Fruit fly (Drosophila melanogaster) whole organism, embryonic: ENCODE measurements around the gene CG5246.

Experiments used
- CG10979 ChIP-seq: fragments of 200-800 bp; sonication (Bioruptor generic); optimal IDR thresholded peaks from 2 replicates; lab custom pipeline; 2018; ENCODE audit warnings: missing biosample characterization, mild to moderate bottlenecking, missing genetic modification characterization, moderate library complexity
- CG12071 ChIP-seq: fragments of 200-800 bp; sonication (Bioruptor generic); optimal IDR thresholded peaks from 3 replicates; lab custom pipeline; 2018; ENCODE audit warnings: missing biosample characterization, mild to moderate bottlenecking, missing genetic modification characterization
- CG12659 ChIP-seq: fragments of 200-800 bp; sonication (Bioruptor generic); optimal IDR thresholded peaks from 3 replicates; lab custom pipeline; 2017; ENCODE audit warnings: mild to moderate bottlenecking, missing biosample characterization, missing genetic modification reagents, missing genetic modification characterization
- CG13624 ChIP-seq: fragments of 200-800 bp; sonication (Bioruptor generic); optimal IDR thresholded peaks from 2 replicates; lab custom pipeline; 2016; ENCODE audit warnings: missing biosample characterization, missing genetic modification characterization
- CG13894 ChIP-seq: fragments of 200-800 bp; sonication (Bioruptor generic); optimal IDR thresholded peaks from 3 replicates; lab custom pipeline; 2018; ENCODE audit warnings: missing biosample characterization, mild to moderate bottlenecking, missing genetic modification characterization, moderate library complexity
- CG14710 ChIP-seq: fragments of 200-800 bp; sonication (Bioruptor generic); optimal IDR thresholded peaks from 3 replicates; lab custom pipeline; 2019; ENCODE audit warnings: missing biosample characterization, mild to moderate bottlenecking, missing genetic modification characterization, moderate library complexity
- CG15514 ChIP-seq: fragments of 200-800 bp; sonication (Bioruptor generic); optimal IDR thresholded peaks from 3 replicates; lab custom pipeline; 2017; ENCODE audit warnings: missing biosample characterization, missing genetic modification characterization, mild to moderate bottlenecking, moderate library complexity, missing genetic modification reagents
- CG1647 ChIP-seq: fragments of 200-800 bp; sonication (Bioruptor generic); optimal IDR thresholded peaks from 3 replicates; lab custom pipeline; 2016; ENCODE audit warnings: missing biosample characterization, missing genetic modification characterization
- CG16779 ChIP-seq: fragments of 200-800 bp; sonication (Bioruptor generic); IDR thresholded peaks from 2 replicates; pipeline ENCODE4 v1.3.6; 2022; ENCODE audit warnings: missing biosample characterization, missing genetic modification characterization
- CG17829 ChIP-seq: fragments of 200-800 bp; optimal IDR thresholded peaks from 2 replicates; lab custom pipeline; 2019; ENCODE audit warnings: missing biosample characterization, mild to moderate bottlenecking, missing genetic modification characterization, moderate library complexity
- CG18262 ChIP-seq: fragments of 200-800 bp; optimal IDR thresholded peaks from 3 replicates; lab custom pipeline; 2019; ENCODE audit warnings: missing biosample characterization, mild to moderate bottlenecking, missing genetic modification characterization, moderate library complexity
- CG1832 ChIP-seq: fragments of 200-800 bp; sonication (Bioruptor generic); optimal IDR thresholded peaks from 2 replicates; lab custom pipeline; 2017; ENCODE audit warnings: missing biosample characterization, mild to moderate bottlenecking, missing genetic modification characterization, inconsistent platforms
- CG18599 ChIP-seq: fragments of 200-800 bp; sonication (Bioruptor generic); optimal IDR thresholded peaks from 3 replicates; lab custom pipeline; 2017; ENCODE audit warnings: missing biosample characterization, missing genetic modification characterization, mild to moderate bottlenecking, moderate library complexity, missing genetic modification reagents
- CG18619 ChIP-seq: fragments of 200-800 bp; sonication (Bioruptor generic); optimal IDR thresholded peaks from 3 replicates; lab custom pipeline; 2017; ENCODE audit warnings: missing biosample characterization, mild to moderate bottlenecking, missing genetic modification characterization
- CG18764 ChIP-seq: fragments of 200-800 bp; sonication (Bioruptor generic); optimal IDR thresholded peaks from 3 replicates; lab custom pipeline; 2016; ENCODE audit warnings: missing biosample characterization, missing genetic modification characterization
- CG31441 ChIP-seq: fragments of 200-800 bp; sonication (Bioruptor generic); IDR thresholded peaks from 2 replicates; pipeline ENCODE4 v1.3.6; 2022; ENCODE audit warnings: missing biosample characterization, missing genetic modification characterization
- CG3281 ChIP-seq: fragments of 200-800 bp; sonication (Bioruptor generic); optimal IDR thresholded peaks from 3 replicates; lab custom pipeline; 2017; ENCODE audit warnings: missing biosample characterization, mild to moderate bottlenecking, missing genetic modification characterization
- CG3838 ChIP-seq: fragments of 200-800 bp; sonication (Bioruptor generic); optimal IDR thresholded peaks from 3 replicates; lab custom pipeline; 2016; ENCODE audit warnings: missing biosample characterization, missing genetic modification characterization
- CG4854 ChIP-seq: fragments of 200-800 bp; sonication (Bioruptor generic); optimal IDR thresholded peaks from 2 replicates; lab custom pipeline; 2016; ENCODE audit warnings: missing biosample characterization, missing genetic modification characterization, inconsistent platforms
- CG5180 ChIP-seq: fragments of 200-800 bp; sonication (Bioruptor generic); optimal IDR thresholded peaks from 3 replicates; lab custom pipeline; 2017; ENCODE audit warnings: missing biosample characterization, missing genetic modification characterization, mild to moderate bottlenecking, moderate library complexity, missing genetic modification reagents
- CG7372 ChIP-seq: fragments of 200-800 bp; sonication (Bioruptor generic); IDR thresholded peaks from 2 replicates; pipeline ENCODE4 v1.3.6; 2022; ENCODE audit warnings: missing biosample characterization, missing genetic modification characterization
- CG7556 ChIP-seq: fragments of 200-800 bp; sonication (Bioruptor generic); optimal IDR thresholded peaks from 2 replicates; lab custom pipeline; 2017; ENCODE audit warnings: missing biosample characterization, mild to moderate bottlenecking, missing genetic modification characterization
- CG7928 ChIP-seq: fragments of 200-800 bp; sonication (Bioruptor generic); optimal IDR thresholded peaks from 2 replicates; lab custom pipeline; 2017; ENCODE audit warnings: missing biosample characterization, mild to moderate bottlenecking, missing genetic modification characterization
- CG8944 ChIP-seq: fragments of 200-800 bp; sonication (Bioruptor generic); optimal IDR thresholded peaks from 3 replicates; lab custom pipeline; 2016; ENCODE audit warnings: missing biosample characterization, missing genetic modification characterization
- CG9609 ChIP-seq: fragments of 200-800 bp; sonication (Bioruptor generic); optimal IDR thresholded peaks from 3 replicates; lab custom pipeline; 2016; ENCODE audit warnings: missing biosample characterization, missing genetic modification characterization
- D19B ChIP-seq: fragments of 200-800 bp; sonication (Bioruptor generic); optimal IDR thresholded peaks from 2 replicates; lab custom pipeline; 2017; ENCODE audit warnings: missing biosample characterization, mild to moderate bottlenecking, missing genetic modification characterization
- ERR ChIP-seq: fragments of 200-800 bp; sonication (Bioruptor generic); optimal IDR thresholded peaks from 2 replicates; lab custom pipeline; 2016; ENCODE audit warnings: missing biosample characterization, missing genetic modification characterization
- MTF-1 ChIP-seq: fragments of 200-800 bp; sonication (Bioruptor generic); optimal IDR thresholded peaks from 2 replicates; lab custom pipeline; 2018; ENCODE audit warnings: missing biosample characterization, mild to moderate bottlenecking, missing genetic modification characterization, borderline replicate concordance
- Myb ChIP-seq: fragments of 200-800 bp; sonication (Bioruptor generic); optimal IDR thresholded peaks from 2 replicates; lab custom pipeline; 2016; ENCODE audit warnings: missing biosample characterization, missing genetic modification characterization
- Oli ChIP-seq: fragments of 200-800 bp; sonication (Bioruptor generic); optimal IDR thresholded peaks from 2 replicates; lab custom pipeline; 2018; ENCODE audit warnings: missing biosample characterization, mild to moderate bottlenecking, missing genetic modification characterization, moderate library complexity
- Ptx1 ChIP-seq: fragments of 200-800 bp; sonication (Bioruptor generic); IDR thresholded peaks from 2 replicates; pipeline ENCODE4 v1.3.6; 2022; ENCODE audit warnings: missing biosample characterization, missing genetic modification characterization
- Scr ChIP-seq: fragments of 200-800 bp; sonication (Bioruptor generic); IDR thresholded peaks from 2 replicates; pipeline ENCODE4 v1.3.6; 2022; ENCODE audit warnings: missing biosample characterization, missing genetic modification characterization; ENCODE audit not compliant: partially characterized antibody
- bcd ChIP-seq: fragments of 200-800 bp; sonication (Bioruptor generic); optimal IDR thresholded peaks from 2 replicates; lab custom pipeline; 2017; ENCODE audit warnings: missing biosample characterization, mild to moderate bottlenecking, missing genetic modification characterization
- btn ChIP-seq: fragments of 200-800 bp; sonication (Bioruptor generic); optimal IDR thresholded peaks from 2 replicates; lab custom pipeline; 2016; ENCODE audit warnings: missing biosample characterization, missing genetic modification characterization
- cato ChIP-seq: fragments of 200-800 bp; sonication (Bioruptor generic); optimal IDR thresholded peaks from 2 replicates; lab custom pipeline; 2016; ENCODE audit warnings: missing biosample characterization, missing genetic modification characterization, borderline replicate concordance
- chinmo ChIP-seq: fragments of 200-800 bp; sonication (Bioruptor generic); IDR thresholded peaks from 4 replicates; pipeline ENCODE4 v1.3.6; 2022; ENCODE audit warnings: missing biosample characterization, missing genetic modification characterization; ENCODE audit not compliant: partially characterized antibody
- dati ChIP-seq: fragments of 200-800 bp; sonication (Bioruptor generic); IDR thresholded peaks from 2 replicates; pipeline ENCODE4 v1.3.6; 2022; ENCODE audit warnings: missing biosample characterization, missing genetic modification characterization
- gro ChIP-seq: fragments of 200-800 bp; sonication (Bioruptor generic); optimal IDR thresholded peaks from 2 replicates; lab custom pipeline; 2016; ENCODE audit warnings: missing biosample characterization, missing genetic modification characterization
- h ChIP-seq: fragments of >200 bp; optimal IDR thresholded peaks from 2 replicates; lab custom pipeline; 2017
- inv ChIP-seq: fragments of 200-800 bp; sonication (Bioruptor generic); IDR thresholded peaks from 2 replicates; pipeline ENCODE4 v1.3.6; 2022; ENCODE audit warnings: missing biosample characterization, missing genetic modification characterization; ENCODE audit not compliant: partially characterized antibody
- lab ChIP-seq: fragments of 200-800 bp; sonication (Bioruptor generic); optimal IDR thresholded peaks from 3 replicates; lab custom pipeline; 2017; ENCODE audit warnings: missing biosample characterization, missing genetic modification characterization, mild to moderate bottlenecking, moderate library complexity, missing genetic modification reagents
- lov ChIP-seq, 2 experiments: fragments of 200-800 bp in 1 of 2; fragments of >200 bp in 1 of 2; sonication (Bioruptor generic) in 1 of 2; IDR thresholded peaks in 1 of 2; optimal IDR thresholded peaks in 1 of 2; 2 replicates in 1 of 2; 3 replicates in 1 of 2; pipeline versions ENCODE4 v1.3.6 to Lab custom; 2017 to 2022; ENCODE audit warnings: missing biosample characterization in 1 of 2, missing genetic modification characterization in 1 of 2
- mld ChIP-seq: fragments of 200-800 bp; sonication (Bioruptor generic); IDR thresholded peaks from 3 replicates; pipeline ENCODE4 v1.3.6; 2022; ENCODE audit warnings: missing biosample characterization, missing genetic modification characterization; ENCODE audit not compliant: partially characterized antibody
- pan ChIP-seq, 4 experiments: fragments of >200 bp in 3 of 4; fragments of 200-800 bp in 1 of 4; sonication (Bioruptor generic) in 1 of 4; optimal IDR thresholded peaks in 3 of 4; IDR thresholded peaks in 1 of 4; 2 replicates each; pipeline versions ENCODE4 v1.3.6 to Lab custom; 2017 to 2022; ENCODE audit warnings: missing biosample characterization in 2 of 4, missing genetic modification characterization in 2 of 4, mixed read lengths in 1 of 4
- pfk ChIP-seq: fragments of 200-800 bp; sonication (Bioruptor generic); optimal IDR thresholded peaks from 2 replicates; lab custom pipeline; 2018; ENCODE audit warnings: missing biosample characterization, mild to moderate bottlenecking, missing genetic modification characterization, moderate library complexity
- shn ChIP-seq: fragments of 200-800 bp; sonication (Bioruptor generic); optimal IDR thresholded peaks from 3 replicates; lab custom pipeline; 2016; ENCODE audit warnings: missing biosample characterization, missing genetic modification characterization
- sob ChIP-seq: fragments of 200-800 bp; sonication (Bioruptor generic); IDR thresholded peaks from 2 replicates; pipeline ENCODE4 v1.3.6; 2022; ENCODE audit warnings: missing biosample characterization, missing genetic modification characterization
- trh ChIP-seq: fragments of 200-800 bp; sonication (Bioruptor generic); optimal IDR thresholded peaks from 2 replicates; lab custom pipeline; 2016; ENCODE audit warnings: missing biosample characterization, missing genetic modification characterization

The CG5246 gene

DNA sequence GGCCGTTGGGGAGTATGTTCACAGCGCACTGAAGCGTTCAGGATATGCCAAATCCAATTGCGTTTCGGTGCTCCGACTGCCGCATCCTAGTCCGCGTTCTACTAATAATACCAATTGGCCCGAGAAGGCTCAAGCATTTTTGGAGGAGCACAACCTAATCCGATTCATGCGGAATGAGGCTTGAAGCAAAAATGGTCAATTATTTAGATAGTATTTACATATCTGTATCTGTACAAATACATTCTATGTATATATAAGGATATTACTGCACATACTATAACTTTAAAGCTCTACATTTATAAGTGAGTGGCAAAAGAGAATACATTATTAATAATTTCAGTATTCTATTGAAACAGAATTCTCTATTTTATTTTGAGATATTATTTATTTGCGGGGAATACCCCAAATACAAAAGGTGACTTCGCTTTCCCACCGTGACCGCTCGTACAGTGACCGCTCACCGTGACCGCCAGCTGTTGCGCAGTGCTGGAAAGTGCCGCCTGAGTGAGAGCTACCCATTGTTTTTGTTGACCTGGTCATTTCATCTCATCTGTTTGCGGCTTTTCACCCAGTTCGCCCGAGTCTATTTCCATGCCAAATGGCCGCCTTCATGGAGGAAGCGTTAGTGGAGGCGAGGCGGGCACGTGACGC is 15.6 kb downstream of the CG5246 start, which contains the start of gene CG5292 (continued):
- no peak for TF ChIP-seq lov (optimal IDR thresholded peaks at IDR 0.05; lab: Kevin White, UChicago)
- TF ChIP-seq lov (GFP tag; IDR thresholded peaks at IDR 0.05; lab: Robert Waterston, UW): 0 out of 3 replicates have a peak, but pooled peaks have one; percentile 42
- TF ChIP-seq CG13894 (tag; lab: Kevin White, UChicago): no peak
- peak; percentile 45 for TF ChIP-seq bcd (GFP tag; lab: Kevin White, UChicago)
- no peak for TF ChIP-seq dati (GFP tag; lab: Robert Waterston, UW)
- no peak for TF ChIP-seq CG7928
- TF ChIP-seq CG18599: peak; percentile 59
- peak; percentile 65 for TF ChIP-seq Ptx1 (GFP tag; lab: Robert Waterston, UW)
- TF ChIP-seq CG15514 (GFP tag; lab: Kevin White, UChicago): peak; percentile 37
- no peak for TF ChIP-seq h (lab: Kevin White, UChicago)
- no peak for TF ChIP-seq ERR
- TF ChIP-seq gro (GFP tag; lab: Kevin White, UChicago): no peak
- TF ChIP-seq CG8944 (GFP tag; lab: Kevin White, UChicago): no peak
- TF ChIP-seq Myb (GFP tag; lab: Kevin White, UChicago): no peak
- no peak for TF ChIP-seq pan (optimal IDR thresholded peaks at IDR 0.05; lab: Kevin White, UChicago)
- TF ChIP-seq pan (GFP tag; optimal IDR thresholded peaks at IDR 0.05 in 1 of 2, IDR thresholded peaks at IDR 0.05 in 1 of 2): peak in 1 of 2 experiments; percentile 52
- TF ChIP-seq lab (GFP tag; lab: Kevin White, UChicago): peak; percentile 67
- no peak for TF ChIP-seq CG16779 (GFP tag; lab: Robert Waterston, UW)
- peak; percentile 33 for TF ChIP-seq Oli (tag; lab: Kevin White, UChicago)
- no peak for TF ChIP-seq CG3281 (GFP tag; lab: Kevin White, UChicago)
- peak; percentile 23 for TF ChIP-seq CG18619 (GFP tag; lab: Kevin White, UChicago)
- TF ChIP-seq Scr: peak; percentile 54
- TF ChIP-seq CG1647 (GFP tag; lab: Kevin White, UChicago): peak; percentile 20
- no peak for TF ChIP-seq CG13624 (GFP tag; lab: Kevin White, UChicago)
- TF ChIP-seq inv: peak; percentile 19; the same call in 1 of the 2 replicates
- no peak for TF ChIP-seq CG1832 (GFP tag; lab: Kevin White, UChicago)
- no peak for TF ChIP-seq CG4854 (GFP tag; lab: Kevin White, UChicago)
- peak; percentile 56; the same call in 1 of the 3 replicates for TF ChIP-seq mld (GFP tag; lab: Robert Waterston, UW)
- no peak for TF ChIP-seq CG10979 (tag; lab: Kevin White, UChicago)
- peak; percentile 21 for TF ChIP-seq trh (GFP tag; lab: Kevin White, UChicago)
- peak; percentile 83 for TF ChIP-seq sob (GFP tag; lab: Robert Waterston, UW)
- no peak for TF ChIP-seq CG5180 (GFP tag; lab: Kevin White, UChicago)
- no peak for TF ChIP-seq CG12071 (GFP tag; lab: Kevin White, UChicago)
- TF ChIP-seq CG7556 (GFP tag; lab: Kevin White, UChicago): peak; percentile 36
- TF ChIP-seq MTF-1: no peak
- TF ChIP-seq CG18764 (GFP tag; lab: Kevin White, UChicago): no peak
- TF ChIP-seq cato (GFP tag; lab: Kevin White, UChicago): no peak
- TF ChIP-seq CG31441 (GFP tag; lab: Robert Waterston, UW): peak; percentile 95
- no peak for TF ChIP-seq shn (GFP tag; lab: Kevin White, UChicago)
- peak; percentile 67 for TF ChIP-seq CG17829
- TF ChIP-seq pfk (GFP tag; lab: Kevin White, UChicago): no peak
- TF ChIP-seq CG3838 (GFP tag; lab: Kevin White, UChicago): no peak
- no peak for TF ChIP-seq chinmo (GFP tag; lab: Robert Waterston, UW)
- peak; percentile 69 for TF ChIP-seq CG12659 (GFP tag; lab: Kevin White, UChicago)
- TF ChIP-seq CG18262 (tag; lab: Kevin White, UChicago): no peak
- 0 out of 2 replicates have a peak, but pooled peaks have one; percentile 37 for TF ChIP-seq CG7372 (GFP tag; lab: Robert Waterston, UW)
- TF ChIP-seq D19B (GFP tag; lab: Kevin White, UChicago): peak; percentile 75
- TF ChIP-seq btn (GFP tag; lab: Kevin White, UChicago): no peak
- peak; percentile 80 for TF ChIP-seq CG14710 (tag; lab: Kevin White, UChicago)
- TF ChIP-seq CG9609: no peak
